Fruit fly (Drosophila melanogaster) whole organism, pupa: ENCODE results near the gene Jon74E.

Source experiments
- CG10348 ChIP-seq: fragments of 200-800 bp; sonication (Bioruptor generic); IDR thresholded peaks from 2 replicates; pipeline ENCODE4 v1.3.6; 2022; ENCODE audit warnings: missing biosample characterization, missing genetic modification characterization
- CG12605 ChIP-seq: fragments of 200-800 bp; sonication (Bioruptor generic); IDR thresholded peaks from 2 replicates; pipeline ENCODE4 v1.3.6; 2022; ENCODE audit warnings: missing biosample characterization, missing genetic modification characterization
- CG13204 ChIP-seq: fragments of 200-800 bp; sonication (Bioruptor generic); optimal IDR thresholded peaks from 2 replicates; lab custom pipeline; 2018; ENCODE audit warnings: missing biosample characterization, mild to moderate bottlenecking, missing genetic modification characterization, moderate library complexity
- CG14655 ChIP-seq: fragments of 200-800 bp; sonication (Bioruptor generic); optimal IDR thresholded peaks from 3 replicates; lab custom pipeline; 2017; ENCODE audit warnings: mild to moderate bottlenecking, missing biosample characterization, missing genetic modification reagents, missing genetic modification characterization
- CG15710 ChIP-seq: fragments of 200-800 bp; sonication (Bioruptor generic); optimal IDR thresholded peaks from 2 replicates; lab custom pipeline; 2018; ENCODE audit warnings: missing biosample characterization, mild to moderate bottlenecking, missing genetic modification characterization, moderate library complexity
- CG17806 ChIP-seq: fragments of 200-800 bp; sonication (Bioruptor generic); optimal IDR thresholded peaks from 2 replicates; lab custom pipeline; 2018; ENCODE audit warnings: missing biosample characterization, mild to moderate bottlenecking, missing genetic modification characterization, moderate library complexity
- CG32121 ChIP-seq: fragments of 200-800 bp; sonication (Bioruptor generic); IDR thresholded peaks from 2 replicates; pipeline ENCODE4 v1.3.6; 2022; ENCODE audit warnings: missing biosample characterization, missing genetic modification characterization
- CG34367 ChIP-seq: fragments of 200-800 bp; sonication (Bioruptor generic); optimal IDR thresholded peaks from 2 replicates; lab custom pipeline; 2018; ENCODE audit warnings: missing biosample characterization, mild to moderate bottlenecking, missing genetic modification characterization
- CG4496 ChIP-seq: fragments of 200-800 bp; sonication (Bioruptor generic); IDR thresholded peaks from 3 replicates; pipeline ENCODE4 v1.3.6; 2022; ENCODE audit warnings: missing biosample characterization, missing genetic modification characterization
- CG8159 ChIP-seq: fragments of 200-800 bp; sonication (Bioruptor generic); optimal IDR thresholded peaks from 3 replicates; lab custom pipeline; 2018; ENCODE audit warnings: missing biosample characterization, mild to moderate bottlenecking, missing genetic modification characterization, moderate library complexity
- CG8301 ChIP-seq: fragments of 200-800 bp; sonication (Bioruptor generic); optimal IDR thresholded peaks from 2 replicates; lab custom pipeline; 2018; ENCODE audit warnings: missing biosample characterization, mild to moderate bottlenecking, missing genetic modification characterization
- CG9948 ChIP-seq: fragments of 200-800 bp; sonication (Bioruptor generic); optimal IDR thresholded peaks from 2 replicates; lab custom pipeline; 2018; ENCODE audit warnings: missing biosample characterization, mild to moderate bottlenecking, missing genetic modification characterization, moderate library complexity
- D1 ChIP-seq: fragments of 200-800 bp; sonication (Bioruptor generic); optimal IDR thresholded peaks from 2 replicates; lab custom pipeline; 2018; ENCODE audit warnings: missing biosample characterization, mild to moderate bottlenecking, missing genetic modification characterization, moderate library complexity
- EcR ChIP-seq: fragments of 200-800 bp; sonication (Bioruptor generic); optimal IDR thresholded peaks from 3 replicates; lab custom pipeline; 2019; ENCODE audit warnings: missing biosample characterization, missing genetic modification characterization, mild to moderate bottlenecking, moderate library complexity, missing genetic modification reagents
- Ets98B ChIP-seq: fragments of 200-800 bp; sonication (Bioruptor generic); IDR thresholded peaks from 2 replicates; pipeline ENCODE4 v1.3.6; 2022; ENCODE audit warnings: missing biosample characterization, missing genetic modification characterization
- Pif1A ChIP-seq: fragments of 200-800 bp; sonication (Bioruptor generic); optimal IDR thresholded peaks from 3 replicates; lab custom pipeline; 2016; ENCODE audit warnings: missing biosample characterization, missing genetic modification characterization
- Pif1B ChIP-seq: fragments of 200-800 bp; sonication (Bioruptor generic); optimal IDR thresholded peaks from 3 replicates; lab custom pipeline; 2016; ENCODE audit warnings: missing biosample characterization, missing genetic modification characterization
- Snoo ChIP-seq: fragments of 200-800 bp; sonication (Bioruptor generic); optimal IDR thresholded peaks from 3 replicates; lab custom pipeline; 2017; ENCODE audit warnings: missing biosample characterization, mild to moderate bottlenecking, missing genetic modification characterization, inconsistent platforms
- fd96Ca ChIP-seq: fragments of 200-800 bp; sonication (Bioruptor generic); IDR thresholded peaks from 3 replicates; pipeline ENCODE4 v1.3.6; 2022; ENCODE audit warnings: missing biosample characterization, missing genetic modification characterization
- gl ChIP-seq: fragments of 200-800 bp; sonication (Bioruptor generic); optimal IDR thresholded peaks from 2 replicates; lab custom pipeline; 2018; ENCODE audit warnings: missing biosample characterization, mild to moderate bottlenecking, missing genetic modification characterization
- rn ChIP-seq: fragments of 200-800 bp; sonication (Bioruptor generic); IDR thresholded peaks from 2 replicates; pipeline ENCODE4 v1.3.6; 2022; ENCODE audit warnings: missing biosample characterization, missing genetic modification characterization

The Jon74E gene

DNA sequence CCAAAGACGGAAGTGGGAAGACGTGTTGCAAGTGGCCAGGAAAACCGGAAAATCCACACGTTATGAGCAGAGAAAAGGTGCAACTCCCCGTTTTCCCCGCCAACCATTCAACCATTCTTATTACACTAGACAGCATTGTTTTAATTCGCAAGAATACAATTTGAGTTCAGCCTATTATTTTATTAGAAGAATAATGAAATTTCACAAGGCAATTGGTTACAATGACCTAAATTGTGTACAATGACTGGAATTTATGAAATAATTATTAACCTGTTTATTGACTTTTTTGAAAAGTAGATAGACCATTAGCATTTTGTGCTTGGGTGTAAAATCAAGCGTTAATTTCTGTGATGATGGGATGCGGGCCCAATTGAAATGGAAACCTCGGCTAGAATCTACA lies 44.4 kb downstream of the Jon74E start:
- TF ChIP-seq Snoo (tag; lab: Kevin White, UChicago): no peak
- peak; percentile 81 for TF ChIP-seq CG14655 (GFP tag; lab: Kevin White, UChicago)
- TF ChIP-seq gl (tag; lab: Kevin White, UChicago): no peak
- TF ChIP-seq CG8301 (tag; lab: Kevin White, UChicago): peak; percentile 65
- 0 out of 2 replicates have a peak, but pooled peaks have one; percentile 27 for TF ChIP-seq CG32121 (GFP tag; lab: Robert Waterston, UW)
- TF ChIP-seq CG15710 (tag; lab: Kevin White, UChicago): no peak
- no peak for TF ChIP-seq Pif1A (GFP tag; lab: Kevin White, UChicago)
- no peak for TF ChIP-seq EcR (GFP tag; lab: Kevin White, UChicago)
- peak; percentile 57; the same call in 1 of the 2 replicates for TF ChIP-seq Ets98B (GFP tag; lab: Robert Waterston, UW)
- peak; percentile 19; the same call in 1 of the 3 replicates for TF ChIP-seq CG4496 (GFP tag; lab: Robert Waterston, UW)
- TF ChIP-seq CG9948 (tag; lab: Kevin White, UChicago): peak; percentile 14
- TF ChIP-seq fd96Ca (GFP tag; lab: Robert Waterston, UW): no peak
- TF ChIP-seq CG13204: no peak
- TF ChIP-seq Pif1B: peak; percentile 8
- TF ChIP-seq, all 21 proteins: peak for 7

dm6 chr3L:17502235-17502634 lies 46.7 kb downstream of the Jon74E start:
- peak; percentile 7 for TF ChIP-seq CG8159 (tag; lab: Kevin White, UChicago)
- TF ChIP-seq fd96Ca (GFP tag; lab: Robert Waterston, UW): peak; percentile 59; the same call in 1 of the 3 replicates
- TF ChIP-seq Snoo (tag; lab: Kevin White, UChicago): peak; percentile 73
- TF ChIP-seq CG9948 (tag; lab: Kevin White, UChicago): no peak
- TF ChIP-seq CG4496 (GFP tag; lab: Robert Waterston, UW): peak; percentile 75
- TF ChIP-seq CG10348: no peak
- no peak for TF ChIP-seq CG13204
- TF ChIP-seq Pif1B: peak; percentile 66
- no peak for TF ChIP-seq CG12605 (GFP tag; lab: Robert Waterston, UW)
- no peak for TF ChIP-seq CG8301 (tag; lab: Kevin White, UChicago)
- no peak for TF ChIP-seq D1 (tag; lab: Kevin White, UChicago)
- no peak for TF ChIP-seq EcR (GFP tag; lab: Kevin White, UChicago)
- no peak for TF ChIP-seq gl (tag; lab: Kevin White, UChicago)
- peak; percentile 45; the same call in 1 of the 2 replicates for TF ChIP-seq CG32121 (GFP tag; lab: Robert Waterston, UW)
- TF ChIP-seq Ets98B (GFP tag; lab: Robert Waterston, UW): peak; percentile 31; the same call in 1 of the 2 replicates
- TF ChIP-seq Pif1A (GFP tag; lab: Kevin White, UChicago): peak; percentile 75
- TF ChIP-seq CG17806: peak; percentile 8
- no peak for TF ChIP-seq rn (GFP tag; lab: Robert Waterston, UW)
- peak; percentile 44 for TF ChIP-seq CG14655 (GFP tag; lab: Kevin White, UChicago)
- no peak for TF ChIP-seq CG15710 (tag; lab: Kevin White, UChicago)
- TF ChIP-seq CG34367 (tag; lab: Kevin White, UChicago): no peak

- TF ChIP-seq rn (GFP tag; lab: Robert Waterston, UW) (no peak), CG10348 (no peak), fd96Ca (GFP tag; lab: Robert Waterston, UW) (peak; percentile 61; the same call in 1 of the 3 replicates), Pif1A (GFP tag; lab: Kevin White, UChicago) (peak; percentile 20), CG9948 (tag; lab: Kevin White, UChicago) (no peak), CG15710 (tag; lab: Kevin White, UChicago) (peak; percentile 24), Ets98B (GFP tag; lab: Robert Waterston, UW) (peak; percentile 54; the same call in 1 of the 2 replicates), CG4496 (GFP tag; lab: Robert Waterston, UW) (peak; percentile 44; the same call in 2 of the 3 replicates), CG8159 (tag; lab: Kevin White, UChicago) (no peak), CG32121 (GFP tag; lab: Robert Waterston, UW) (peak; percentile 42; the same call in 1 of the 2 replicates), CG34367 (tag; lab: Kevin White, UChicago) (no peak), CG8301 (tag; lab: Kevin White, UChicago) (peak; percentile 22), Pif1B (peak; percentile 19), CG12605 (GFP tag; lab: Robert Waterston, UW) (no peak; the same call in none of the 2 replicates), CG17806 (peak; percentile 12), gl (tag; lab: Kevin White, UChicago) (peak; percentile 5), Snoo (tag; lab: Kevin White, UChicago) (no peak), EcR (GFP tag; lab: Kevin White, UChicago) (peak; percentile 98), D1 (tag; lab: Kevin White, UChicago) (no peak), CG14655 (GFP tag; lab: Kevin White, UChicago) (peak; percentile 38), CG13204 (peak; percentile 82)
These were observed 48.5 kb downstream of the Jon74E start for dm6 chr3L:17500315-17500985.

DNA sequence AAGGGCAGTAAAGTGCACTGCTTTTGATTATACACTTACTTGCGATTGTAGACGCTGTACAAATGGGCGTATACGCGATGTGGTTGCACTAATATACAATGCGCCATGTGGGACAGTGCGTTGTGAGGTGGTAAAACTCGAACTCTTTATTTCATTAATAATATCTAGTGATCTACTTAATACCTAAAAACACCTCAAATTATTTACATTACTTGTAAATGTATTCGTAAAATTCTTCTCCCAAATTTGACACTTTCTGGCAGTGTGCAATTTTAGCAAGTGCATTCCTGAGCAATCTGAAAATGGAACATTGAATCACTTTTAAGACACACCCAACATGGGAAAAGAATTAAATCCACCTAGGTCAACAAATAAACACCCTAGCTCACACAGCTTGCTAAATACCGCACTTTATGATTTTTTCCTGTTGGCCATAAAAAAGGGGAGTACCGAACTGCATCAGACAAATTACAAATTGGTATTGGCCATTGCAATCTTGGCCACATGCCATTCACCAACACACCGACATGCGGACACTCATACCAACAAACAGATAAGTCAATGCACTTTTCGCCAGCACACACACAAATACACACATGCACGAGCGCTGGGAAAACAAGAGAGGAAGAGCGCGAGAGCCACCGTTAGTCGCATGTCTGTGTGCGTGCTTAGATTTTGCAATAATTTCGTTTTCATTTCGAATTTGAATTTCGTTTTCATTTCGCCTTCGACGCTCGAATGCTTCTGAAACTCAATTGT lies 49.8 kb downstream of the Jon74E start:
- TF ChIP-seq CG13204 (no peak), EcR (GFP tag; lab: Kevin White, UChicago) (peak; percentile 90), CG34367 (tag; lab: Kevin White, UChicago) (no peak), CG12605 (GFP tag; lab: Robert Waterston, UW) (peak; percentile 23; the same call in 1 of the 2 replicates), fd96Ca (GFP tag; lab: Robert Waterston, UW) (no peak), CG4496 (GFP tag; lab: Robert Waterston, UW) (no peak; the same call in 2 of the 3 replicates), CG8159 (tag; lab: Kevin White, UChicago) (no peak), gl (tag; lab: Kevin White, UChicago) (no peak), CG14655 (GFP tag; lab: Kevin White, UChicago) (peak; percentile 40), CG8301 (tag; lab: Kevin White, UChicago) (no peak), CG32121 (GFP tag; lab: Robert Waterston, UW) (peak; percentile 47; the same call in 1 of the 2 replicates), CG9948 (tag; lab: Kevin White, UChicago) (no peak), Ets98B (GFP tag; lab: Robert Waterston, UW) (peak; percentile 49; the same call in 1 of the 2 replicates)
